Worm (Caenorhabditis elegans): ENCODE data around the gene R09E10.6.

Gene R09E10.6

DNA sequence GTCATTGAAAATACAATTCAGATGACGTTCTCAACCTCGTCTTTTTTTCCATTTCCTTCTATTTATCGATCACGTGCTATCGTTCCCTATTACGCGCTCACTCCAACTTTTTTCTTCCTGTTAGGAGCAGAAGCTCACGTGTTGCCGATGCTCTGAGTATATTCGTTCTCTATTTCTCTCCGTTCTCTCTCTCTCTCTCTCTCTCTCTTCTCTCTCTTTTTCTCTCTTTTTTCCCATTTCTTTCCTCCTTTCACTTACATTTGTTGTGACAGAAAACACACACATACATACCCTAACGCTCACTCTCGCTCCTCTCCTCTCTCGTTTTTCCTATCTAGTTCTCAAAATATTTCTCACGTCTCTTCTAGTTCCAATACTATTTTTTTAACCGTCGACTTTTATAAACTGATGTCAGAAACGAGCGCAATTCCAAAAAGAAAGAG is 41.6 kb downstream of the R09E10.6 start (continued):
- TF ChIP-seq elt-2 (tag; optimal IDR thresholded peaks at IDR 0.05) (peak; percentile 87), jun-1 (tag; optimal IDR thresholded peaks at IDR 0.05) (peak; percentile 84), pqm-1 (tag; optimal IDR thresholded peaks at IDR 0.05) (no peak), efl-3 (GFP tag; optimal IDR thresholded peaks at IDR 0.05) (no peak), egl-27 (tag; optimal IDR thresholded peaks at IDR 0.05) (peak; percentile 36 to 65), isw-1 (GFP tag; IDR thresholded peaks at IDR 0.05) (peak; percentile 83), pag-3 (tag; optimal IDR thresholded peaks at IDR 0.05; ENCODE audit: borderline replicate concordance, insufficient read depth) (no peak), lin-35 (GFP tag; optimal IDR thresholded peaks at IDR 0.05) (peak; percentile 76 to 77), tbx-2 (tag; optimal IDR thresholded peaks at IDR 0.05) (peak; percentile 95), ceh-63 (GFP tag; optimal IDR thresholded peaks at IDR 0.05) (no peak), nhr-20 (tag; optimal IDR thresholded peaks at IDR 0.05) (peak; percentile 96), blmp-1 (tag; optimal IDR thresholded peaks at IDR 0.05) (peak; percentile 96), skn-1 (tag; optimal IDR thresholded peaks at IDR 0.05) (peak; percentile 67), ceh-8 (GFP tag; optimal IDR thresholded peaks at IDR 0.05) (peak; percentile 94), nhr-77 (tag; optimal IDR thresholded peaks at IDR 0.05) (peak; percentile 82), lir-3 (tag; optimal IDR thresholded peaks at IDR 0.05; ENCODE audit: poor library complexity) (peak; percentile 75), C34B4.2 (tag; optimal IDR thresholded peaks at IDR 0.05) (no peak), lin-14 (GFP tag; optimal IDR thresholded peaks at IDR 0.05) (peak; percentile 100), grh-1 (GFP tag; IDR thresholded peaks at IDR 0.05) (peak; percentile 46; the same call in 1 of the 2 replicates), nhr-237 (tag; optimal IDR thresholded peaks at IDR 0.05) (peak; percentile 78), aly-2 (tag; optimal IDR thresholded peaks at IDR 0.05) (peak; percentile 73), mep-1 (tag; optimal IDR thresholded peaks at IDR 0.05) (peak; percentile 81), elt-3 (tag; optimal IDR thresholded peaks at IDR 0.05) (peak in 1 of 6 experiments; percentile 60), tlp-1 (tag; optimal IDR thresholded peaks at IDR 0.05) (no peak), lin-39 (tag; optimal IDR thresholded peaks at IDR 0.05) (peak; percentile 40), efl-1 (optimal IDR thresholded peaks at IDR 0.05) (peak; percentile 77 to 84), efl-1 (GFP tag; optimal IDR thresholded peaks at IDR 0.05 in 1 of 2) (peak; percentile 60 to 95), unc-30 (tag; optimal IDR thresholded peaks at IDR 0.05) (no peak), nhr-47 (tag; optimal IDR thresholded peaks at IDR 0.05) (peak; percentile 96), unc-98 (GFP tag; IDR thresholded peaks at IDR 0.05) (peak; percentile 48; the same call in 1 of the 2 replicates), mab-9 (GFP tag; IDR thresholded peaks at IDR 0.05) (no peak), zag-1 (tag; optimal IDR thresholded peaks at IDR 0.05) (peak; percentile 67), swsn-7 (tag; optimal IDR thresholded peaks at IDR 0.05) (peak; percentile 94), fkh-8 (tag; optimal IDR thresholded peaks at IDR 0.05) (peak; percentile 98), nhr-11 (tag; optimal IDR thresholded peaks at IDR 0.05) (peak; percentile 91), ceh-88 (GFP tag; IDR thresholded peaks at IDR 0.05) (peak; percentile 72)

ce11 chrIV:10251764-10252163 is 42.2 kb downstream of the R09E10.6 start:
- TF ChIP-seq dpl-1 (GFP tag; optimal IDR thresholded peaks at IDR 0.05): no peak
- TF ChIP-seq Y116A8C.19 (tag; optimal IDR thresholded peaks at IDR 0.05; ENCODE audit: borderline replicate concordance): no peak
- TF ChIP-seq nhr-237 (tag; optimal IDR thresholded peaks at IDR 0.05): no peak
- TF ChIP-seq alr-1 (tag; optimal IDR thresholded peaks at IDR 0.05; ENCODE audit: borderline replicate concordance): no peak
- no peak for TF ChIP-seq sox-4 (tag; optimal IDR thresholded peaks at IDR 0.05)
- no peak for TF ChIP-seq pag-3 (tag; optimal IDR thresholded peaks at IDR 0.05; ENCODE audit: borderline replicate concordance, insufficient read depth)
- TF ChIP-seq unc-62 (GFP tag; optimal IDR thresholded peaks at IDR 0.05): no peak

All from whole organism, L1 larva.